Worm (Caenorhabditis elegans) whole organism, L4 larva: Measurements from ENCODE around the gene usp-46.

Source experiments
- D1046.2 ChIP-seq: fragments of 200-800 bp; sonication (Bioruptor generic); IDR thresholded peaks from 2 replicates; pipeline ENCODE4 v1.3.6; 2022; ENCODE audit warnings: missing genetic modification characterization, missing compliant biosample characterization
- F10B5.3 ChIP-seq: sonication (generic microtip); optimal IDR thresholded peaks from 2 replicates; lab custom pipeline; 2016; ENCODE audit warnings: mild to moderate bottlenecking, missing genetic modification characterization, missing compliant biosample characterization
- F26F4.8 ChIP-seq: fragments of 200-800 bp; sonication (Bioruptor generic); conservative IDR thresholded peaks from 2 replicates; pipeline ENCODE4 v1.3.6; 2022; ENCODE audit warnings: missing genetic modification characterization, missing compliant biosample characterization
- F49E8.2 ChIP-seq: sonication (generic microtip); optimal IDR thresholded peaks from 2 replicates; lab custom pipeline; 2016; ENCODE audit warnings: missing compliant biosample characterization, mild to moderate bottlenecking, missing genetic modification characterization, borderline replicate concordance
- Y48G9A.11 ChIP-seq: fragments of 200-800 bp; sonication (Bioruptor generic); IDR thresholded peaks from 2 replicates; pipeline ENCODE4 v1.3.6; 2022; ENCODE audit warnings: missing genetic modification reagents, missing genetic modification characterization, missing compliant biosample characterization
- ZK546.5 ChIP-seq, 2 experiments: sonication (generic microtip); optimal IDR thresholded peaks; 2 replicates each; lab custom pipeline; 2017; ENCODE audit warnings: missing biosample characterization in 2 of 2, missing genetic modification characterization in 2 of 2
- aha-1 ChIP-seq: fragments of 150-350 bp; peaks from one replicate; lab custom pipeline; 2014; ENCODE audit warnings: missing biosample characterization, missing genetic modification characterization
- aly-2 ChIP-seq: sonication (generic microtip); optimal IDR thresholded peaks from 2 replicates; lab custom pipeline; 2018; ENCODE audit warnings: missing biosample characterization, missing genetic modification characterization
- ceh-32 ChIP-seq: sonication (generic microtip); optimal IDR thresholded peaks from 2 replicates; lab custom pipeline; 2016; ENCODE audit warnings: mild to moderate bottlenecking, missing genetic modification characterization, missing compliant biosample characterization; ENCODE audit not compliant: poor library complexity
- ceh-82 ChIP-seq: sonication (generic microtip); optimal IDR thresholded peaks from 2 replicates; lab custom pipeline; 2017; ENCODE audit warnings: missing biosample characterization, missing genetic modification characterization
- cey-2 ChIP-seq: sonication (generic microtip); optimal IDR thresholded peaks from 3 replicates; lab custom pipeline; 2017; ENCODE audit warnings: missing genetic modification characterization, mild to moderate bottlenecking, missing compliant biosample characterization, antibody characterized with exemption, borderline replicate concordance; ENCODE audit not compliant: insufficient read depth
- ctbp-1 ChIP-seq: fragments of 200-800 bp; sonication (Bioruptor generic); IDR thresholded peaks from 2 replicates; pipeline ENCODE4 v1.3.6; 2022; ENCODE audit warnings: missing genetic modification reagents, missing genetic modification characterization, missing compliant biosample characterization
- daf-12 ChIP-seq: fragments of 150-350 bp; optimal IDR thresholded peaks from 2 replicates; lab custom pipeline; 2014; ENCODE audit warnings: missing biosample characterization, missing genetic modification reagents, missing genetic modification characterization
- daf-19 ChIP-seq: fragments of 200-800 bp; sonication (Bioruptor generic); conservative IDR thresholded peaks from 2 replicates; pipeline ENCODE4 v1.3.6; 2022; ENCODE audit warnings: missing genetic modification characterization, missing compliant biosample characterization
- dmd-9 ChIP-seq: fragments of 200-800 bp; sonication (Bioruptor generic); IDR thresholded peaks from 2 replicates; pipeline ENCODE4 v1.3.6; 2022; ENCODE audit warnings: missing genetic modification reagents, missing genetic modification characterization, missing compliant biosample characterization
- dve-1 ChIP-seq: sonication (generic microtip); optimal IDR thresholded peaks from 2 replicates; lab custom pipeline; 2017; ENCODE audit warnings: antibody characterized with exemption, mild to moderate bottlenecking, missing genetic modification characterization, missing compliant biosample characterization; ENCODE audit not compliant: insufficient read depth
- egl-27 ChIP-seq: sonication (generic microtip); optimal IDR thresholded peaks from 3 replicates; lab custom pipeline; 2017; ENCODE audit warnings: missing biosample characterization, missing genetic modification reagents, missing genetic modification characterization
- egl-43 ChIP-seq: fragments of 200-800 bp; sonication (Bioruptor generic); IDR thresholded peaks from 2 replicates; pipeline ENCODE4 v1.3.6; 2022; ENCODE audit warnings: missing genetic modification reagents, missing genetic modification characterization, missing compliant biosample characterization
- fkh-10 ChIP-seq: fragments of 150-350 bp; optimal IDR thresholded peaks from 2 replicates; lab custom pipeline; 2014; ENCODE audit warnings: missing biosample characterization, missing genetic modification reagents, missing genetic modification characterization
- gei-8 ChIP-seq: fragments of 200-800 bp; sonication (Bioruptor generic); optimal IDR thresholded peaks from 2 replicates; lab custom pipeline; 2018; ENCODE audit warnings: mild to moderate bottlenecking, missing genetic modification characterization, missing compliant biosample characterization
- hlh-11 ChIP-seq: fragments of 200-800 bp; sonication (Bioruptor generic); optimal IDR thresholded peaks from 2 replicates; lab custom pipeline; 2018; ENCODE audit warnings: mild to moderate bottlenecking, missing genetic modification characterization, missing compliant biosample characterization
- hmg-1.1 ChIP-seq: fragments of 200-800 bp; sonication (Bioruptor generic); IDR thresholded peaks from 2 replicates; pipeline ENCODE4 v1.3.6; 2022; ENCODE audit warnings: missing genetic modification reagents, missing genetic modification characterization, missing compliant biosample characterization
- jun-1 ChIP-seq: fragments of 150-350 bp; optimal IDR thresholded peaks from 2 replicates; lab custom pipeline; 2014; ENCODE audit warnings: missing biosample characterization, missing genetic modification reagents, missing genetic modification characterization
- lim-7 ChIP-seq: fragments of 200-800 bp; sonication (Bioruptor generic); IDR thresholded peaks from 2 replicates; pipeline ENCODE4 v1.3.6; 2022; ENCODE audit warnings: missing genetic modification characterization, missing compliant biosample characterization
- lin-29 ChIP-seq: fragments of 200-800 bp; sonication (Bioruptor generic); IDR thresholded peaks from 2 replicates; pipeline ENCODE4 v1.3.6; 2022; ENCODE audit warnings: missing genetic modification reagents, missing genetic modification characterization, missing compliant biosample characterization
- lin-39 ChIP-seq: fragments of 150-350 bp; optimal IDR thresholded peaks from 2 replicates; lab custom pipeline; 2014; ENCODE audit warnings: missing biosample characterization, missing genetic modification reagents, missing genetic modification characterization
- lsy-2 ChIP-seq, 2 experiments: fragments of 150-350 bp in 1 of 2; sonication (generic microtip) in 1 of 2; optimal IDR thresholded peaks; 2 replicates each; lab custom pipeline; 2014 to 2017; ENCODE audit warnings: missing biosample characterization in 2 of 2, missing genetic modification characterization in 2 of 2
- mdl-1 ChIP-seq, 2 experiments: fragments of 150-350 bp in 1 of 2; sonication (generic microtip) in 1 of 2; optimal IDR thresholded peaks; 2 replicates each; lab custom pipeline; 2014 to 2017; ENCODE audit warnings: missing biosample characterization in 2 of 2, missing genetic modification characterization in 2 of 2
- mdt-29 ChIP-seq: fragments of 200-800 bp; sonication (Bioruptor generic); IDR thresholded peaks from 2 replicates; pipeline ENCODE4 v1.3.6; 2022; ENCODE audit warnings: missing genetic modification reagents, missing genetic modification characterization, missing compliant biosample characterization
- mep-1 ChIP-seq: fragments of 150-350 bp; sonication (generic microtip); optimal IDR thresholded peaks from 3 replicates; lab custom pipeline; 2014; ENCODE audit warnings: missing biosample characterization, missing genetic modification characterization
- mes-2 ChIP-seq: sonication (generic microtip); optimal IDR thresholded peaks from 2 replicates; lab custom pipeline; 2016; ENCODE audit warnings: missing genotype, mild to moderate bottlenecking, missing genetic modification characterization, missing compliant biosample characterization; ENCODE audit not compliant: poor library complexity, severe bottlenecking
- mxl-2 ChIP-seq: fragments of 200-800 bp; sonication (Bioruptor generic); conservative IDR thresholded peaks from 2 replicates; pipeline ENCODE4 v1.3.6; 2022; ENCODE audit warnings: missing genetic modification reagents, missing genetic modification characterization, missing compliant biosample characterization
- nhr-102 ChIP-seq: sonication (generic microtip); optimal IDR thresholded peaks from 2 replicates; lab custom pipeline; 2016; ENCODE audit warnings: mild to moderate bottlenecking, missing genetic modification characterization, moderate library complexity, missing compliant biosample characterization
- nhr-11 ChIP-seq: fragments of 150-350 bp; optimal IDR thresholded peaks from 2 replicates; lab custom pipeline; 2014; ENCODE audit warnings: missing biosample characterization, missing genetic modification characterization
- nhr-111 ChIP-seq: fragments of 200-800 bp; sonication (Bioruptor generic); optimal IDR thresholded peaks from 2 replicates; lab custom pipeline; 2018; ENCODE audit warnings: mild to moderate bottlenecking, missing genetic modification characterization, missing compliant biosample characterization
- nhr-237 ChIP-seq: sonication (generic microtip); optimal IDR thresholded peaks from 2 replicates; lab custom pipeline; 2017; ENCODE audit warnings: missing biosample characterization, missing genetic modification characterization
- nhr-25 ChIP-seq: sonication (generic microtip); optimal IDR thresholded peaks from 2 replicates; lab custom pipeline; 2017; ENCODE audit warnings: missing genetic modification characterization, mild to moderate bottlenecking, missing compliant biosample characterization, antibody characterized with exemption, moderate library complexity, borderline replicate concordance; ENCODE audit not compliant: insufficient read depth
- nhr-28 ChIP-seq: fragments of 150-350 bp; optimal IDR thresholded peaks from 2 replicates; lab custom pipeline; 2014; ENCODE audit warnings: missing biosample characterization, missing genetic modification characterization
- nhr-41 ChIP-seq: fragments of 200-800 bp; sonication (Bioruptor generic); IDR thresholded peaks from 2 replicates; pipeline ENCODE4 v1.3.6; 2022; ENCODE audit warnings: missing genetic modification reagents, missing genetic modification characterization, missing compliant biosample characterization
- nhr-42 ChIP-seq: fragments of 200-800 bp; sonication (Bioruptor generic); IDR thresholded peaks from 2 replicates; pipeline ENCODE4 v1.3.6; 2022; ENCODE audit warnings: missing genetic modification characterization, missing compliant biosample characterization
- nhr-77 ChIP-seq: fragments of 150-350 bp; optimal IDR thresholded peaks from 2 replicates; lab custom pipeline; 2014; ENCODE audit warnings: missing biosample characterization, missing genetic modification characterization
- php-3 ChIP-seq: fragments of 200-800 bp; sonication (Bioruptor generic); IDR thresholded peaks from 2 replicates; pipeline ENCODE4 v1.3.6; 2022; ENCODE audit warnings: missing genetic modification reagents, missing genetic modification characterization, missing compliant biosample characterization
- sdz-12 ChIP-seq: fragments of 200-800 bp; sonication (Bioruptor generic); optimal IDR thresholded peaks from 2 replicates; lab custom pipeline; 2018; ENCODE audit warnings: mild to moderate bottlenecking, missing genetic modification characterization, missing compliant biosample characterization
- snpc-4 ChIP-seq: fragments of 150-350 bp; optimal IDR thresholded peaks from 2 replicates; lab custom pipeline; 2014; ENCODE audit warnings: missing biosample characterization, missing genetic modification characterization
- spr-3 ChIP-seq: fragments of 200-800 bp; sonication (Bioruptor generic); optimal IDR thresholded peaks from 2 replicates; lab custom pipeline; 2018; ENCODE audit warnings: mild to moderate bottlenecking, missing genetic modification characterization, missing compliant biosample characterization
- tag-97 ChIP-seq: fragments of 200-800 bp; sonication (Bioruptor generic); IDR thresholded peaks from 2 replicates; pipeline ENCODE4 v1.3.6; 2022; ENCODE audit warnings: missing genetic modification characterization, missing compliant biosample characterization
- unc-62 ChIP-seq, 3 experiments: fragments of 150-350 bp in 1 of 3; sonication (generic microtip); optimal IDR thresholded peaks in 2 of 3; peaks in 1 of 3; 1 replicate in 1 of 3; 2 replicates in 2 of 3; lab custom pipeline; 2014 to 2017; ENCODE audit warnings: missing biosample characterization in 3 of 3, missing genetic modification characterization in 3 of 3, missing genetic modification reagents in 3 of 3, missing genotype in 1 of 3
- zag-1 ChIP-seq: fragments of 150-350 bp; optimal IDR thresholded peaks from 2 replicates; lab custom pipeline; 2014; ENCODE audit warnings: missing biosample characterization, missing genetic modification characterization

The usp-46 gene

DNA sequence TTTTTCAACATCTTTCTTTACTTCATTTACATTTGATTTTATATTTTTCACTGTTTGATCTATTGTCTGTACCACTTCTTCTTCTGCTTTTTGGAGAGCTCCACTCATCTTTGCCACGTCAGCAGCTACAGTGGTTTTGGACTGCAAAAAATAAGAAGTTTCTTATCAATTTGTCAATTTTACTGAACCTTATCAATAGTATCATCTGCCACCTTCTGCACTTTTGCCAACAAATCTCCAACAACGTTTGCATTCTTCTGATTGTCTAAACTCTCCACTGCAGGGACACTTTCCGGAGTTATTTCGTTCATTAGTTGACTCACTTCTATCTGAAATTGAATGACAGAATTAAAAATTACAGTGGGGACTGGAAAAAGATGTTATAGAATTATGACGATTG lies 10.4 kb downstream of the usp-46 start (continued):
- TF ChIP-seq fkh-10 (GFP tag; lab: Kevin White, UChicago) = no peak
- no peak for TF ChIP-seq daf-19
- no peak for TF ChIP-seq lin-39 (tag; lab: Kevin White, UChicago)
- no peak for TF ChIP-seq zag-1 (tag; lab: Kevin White, UChicago)
- no peak for TF ChIP-seq snpc-4 (tag; lab: Kevin White, UChicago)
- TF ChIP-seq hmg-1.1 = no peak
- TF ChIP-seq nhr-237 = no peak
- no peak for TF ChIP-seq mdt-29 (GFP tag; lab: Robert Waterston, UW)
- no peak for TF ChIP-seq ceh-82
- TF ChIP-seq daf-12 (tag; lab: Kevin White, UChicago) = no peak
- no peak for TF ChIP-seq unc-62 (GFP tag; optimal IDR thresholded peaks at IDR 0.05 in 1 of 2; lab: Kevin White, UChicago)
- TF ChIP-seq unc-62 (tag; optimal IDR thresholded peaks at IDR 0.05; lab: Kevin White, UChicago) = no peak
- no peak for TF ChIP-seq nhr-41 (GFP tag; lab: Robert Waterston, UW)
- TF ChIP-seq gei-8 (GFP tag; lab: Kevin White, UChicago) = no peak
- TF ChIP-seq dmd-9 (GFP tag; lab: Robert Waterston, UW) = no peak
- no peak for TF ChIP-seq ctbp-1 (GFP tag; lab: Robert Waterston, UW)
- TF ChIP-seq lin-29 = no peak
- TF ChIP-seq nhr-77 = peak; percentile 17
- no peak for TF ChIP-seq nhr-11
- TF ChIP-seq F49E8.2 (tag; lab: Kevin White, UChicago) = no peak

DNA sequence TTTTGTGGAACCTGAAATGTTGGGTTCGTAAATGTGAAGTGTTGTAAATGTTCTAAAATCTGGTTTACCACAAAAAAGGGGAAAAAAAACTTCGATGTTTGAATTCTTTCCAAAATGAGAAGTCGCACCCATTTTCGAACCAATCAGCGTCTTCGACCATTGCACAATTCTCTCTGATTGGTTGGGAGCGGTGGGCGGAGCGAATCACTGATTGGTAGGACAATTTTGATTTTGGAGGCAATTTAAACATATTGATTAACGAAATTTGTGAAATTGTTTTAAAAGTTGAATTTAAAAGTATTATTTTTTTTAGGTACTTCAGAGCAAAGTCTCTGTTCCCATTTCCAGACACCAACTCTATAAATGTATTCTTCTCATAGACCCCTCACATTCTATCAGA lies 12.7 kb downstream of the usp-46 start:
- no peak for TF ChIP-seq egl-27
- TF ChIP-seq nhr-28 (tag; lab: Kevin White, UChicago) = no peak
- TF ChIP-seq aha-1 (tag; lab: Kevin White, UChicago) = no peak
- no peak for TF ChIP-seq daf-19
- TF ChIP-seq tag-97 (GFP tag; lab: Robert Waterston, UW) = no peak
- no peak for TF ChIP-seq egl-43
- no peak for TF ChIP-seq F26F4.8 (GFP tag; lab: Robert Waterston, UW)
- TF ChIP-seq F49E8.2 (tag; lab: Kevin White, UChicago) = no peak
- no peak for TF ChIP-seq D1046.2 (GFP tag; lab: Robert Waterston, UW)
- no peak for TF ChIP-seq mdl-1 (tag; optimal IDR thresholded peaks at IDR 0.05; lab: Kevin White, UChicago)
- no peak for TF ChIP-seq jun-1 (tag; lab: Kevin White, UChicago)
- no peak for TF ChIP-seq nhr-42
- TF ChIP-seq dve-1 = no peak
- no peak for TF ChIP-seq nhr-102 (tag; lab: Kevin White, UChicago)
- TF ChIP-seq php-3 (GFP tag; lab: Robert Waterston, UW) = no peak
- TF ChIP-seq ceh-32 (tag; lab: Kevin White, UChicago) = no peak
- no peak for TF ChIP-seq cey-2 (tag; lab: Kevin White, UChicago)
- TF ChIP-seq lim-7 (GFP tag; lab: Robert Waterston, UW) = no peak
- no peak for TF ChIP-seq mes-2 (tag; lab: Kevin White, UChicago)
- TF ChIP-seq ZK546.5 (tag; optimal IDR thresholded peaks at IDR 0.05; lab: Kevin White, UChicago) = no peak
- TF ChIP-seq, all 104 proteins: peak for 0

ce11 chrIII:9789607-9790073 lies 13.2 kb downstream of the usp-46 start, which contains the start of gene R10E11.5:
TSS of gene R10E11.5 (minus strand) at chrIII:9789657.
- TF ChIP-seq zag-1 (tag; lab: Kevin White, UChicago) (no peak), nhr-111 (GFP tag; lab: Kevin White, UChicago) (no peak), spr-3 (no peak), sdz-12 (GFP tag; lab: Kevin White, UChicago) (no peak), lim-7 (GFP tag; lab: Robert Waterston, UW) (no peak), mep-1 (no peak), ZK546.5 (tag; optimal IDR thresholded peaks at IDR 0.05; lab: Kevin White, UChicago) (no peak), mes-2 (tag; lab: Kevin White, UChicago) (no peak), nhr-25 (tag; lab: Kevin White, UChicago) (no peak), hlh-11 (tag; lab: Kevin White, UChicago) (no peak), F10B5.3 (tag; lab: Kevin White, UChicago) (no peak), dmd-9 (GFP tag; lab: Robert Waterston, UW) (no peak), mxl-2 (no peak), aly-2 (tag; lab: Kevin White, UChicago) (no peak), Y48G9A.11 (GFP tag; lab: Robert Waterston, UW) (no peak), lsy-2 (tag; optimal IDR thresholded peaks at IDR 0.05; lab: Kevin White, UChicago) (no peak)
